Fruit fly (Drosophila melanogaster): ENCODE results near the gene Scp2.

dm6 chr3R:16542538-16542937, 40.9 kb downstream of the Scp2 start:
- TF ChIP-seq CG8478 (optimal IDR thresholded peaks at IDR 0.05), result no peak
- no peak for TF ChIP-seq CTCF (optimal IDR thresholded peaks at IDR 0.05)
